Fruit fly (Drosophila melanogaster) whole organism, embryonic: ENCODE results near the gene CG5180.

Experiments used
- CG3281 ChIP-seq: fragments of 200-800 bp; sonication (Bioruptor generic); optimal IDR thresholded peaks from 3 replicates; lab custom pipeline; 2017; ENCODE audit warnings: missing biosample characterization, mild to moderate bottlenecking, missing genetic modification characterization
- caup ChIP-seq: fragments of 200-800 bp; sonication (Bioruptor generic); optimal IDR thresholded peaks from 3 replicates; lab custom pipeline; 2017; ENCODE audit warnings: missing biosample characterization, mild to moderate bottlenecking, missing genetic modification characterization, moderate library complexity; ENCODE audit not compliant: severe bottlenecking
- lmd ChIP-seq: fragments of 200-800 bp; sonication (Bioruptor generic); IDR thresholded peaks from 2 replicates; pipeline ENCODE4 v1.3.6; 2022; ENCODE audit warnings: missing biosample characterization, missing genetic modification characterization
- ranshi ChIP-seq: fragments of 200-800 bp; sonication (Bioruptor generic); IDR thresholded peaks from 2 replicates; pipeline ENCODE4 v1.3.6; 2022; ENCODE audit warnings: missing biosample characterization, missing genetic modification characterization
- slbo ChIP-seq: fragments of 200-800 bp; sonication (Bioruptor generic); IDR thresholded peaks from 2 replicates; pipeline ENCODE4 v1.3.6; 2022; ENCODE audit warnings: missing biosample characterization, missing genetic modification characterization
- trem ChIP-seq: fragments of 200-800 bp; optimal IDR thresholded peaks from 3 replicates; lab custom pipeline; 2019; ENCODE audit warnings: missing biosample characterization, mild to moderate bottlenecking, missing genetic modification characterization, moderate library complexity

DNA sequence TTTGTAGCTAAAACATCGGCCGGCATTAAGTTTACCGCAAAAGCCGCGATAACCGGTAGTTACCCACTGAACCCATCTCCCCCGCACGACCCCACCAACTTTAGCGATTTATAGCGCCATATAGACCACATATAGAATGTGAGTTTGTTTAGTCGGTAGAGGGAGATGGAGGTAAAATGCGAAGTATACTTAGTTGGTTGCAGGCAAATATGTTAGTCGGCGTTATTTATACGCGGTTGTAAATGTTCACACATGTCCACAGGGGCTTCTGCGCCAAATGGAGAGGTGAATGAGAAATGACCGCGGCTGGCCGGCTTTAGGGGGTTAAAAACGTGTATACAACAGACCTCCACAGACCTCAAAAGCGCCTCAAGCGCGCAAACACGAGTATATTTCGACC lies 12.1 kb upstream of the CG5180 start:
- 0 out of 2 replicates have a peak, but pooled peaks have one; percentile 4 for TF ChIP-seq lmd (GFP tag; lab: Robert Waterston, UW)
- TF ChIP-seq trem (tag; lab: Kevin White, UChicago), result no peak
- no peak for TF ChIP-seq caup (GFP tag; lab: Kevin White, UChicago)
- TF ChIP-seq CG3281 (GFP tag; lab: Kevin White, UChicago), result no peak
- TF ChIP-seq slbo, result no peak
- 0 out of 2 replicates have a peak, but pooled peaks have one; percentile 11 for TF ChIP-seq ranshi (GFP tag; lab: Robert Waterston, UW)
